Worm (Caenorhabditis elegans) whole organism, L4 larva: ENCODE measurements around the gene ubc-20.

Experiments used
- ZK546.5 ChIP-seq, 2 experiments: sonication (generic microtip); optimal IDR thresholded peaks; 2 replicates each; lab custom pipeline; 2017; ENCODE audit warnings: missing biosample characterization in 2 of 2, missing genetic modification characterization in 2 of 2
- aly-2 ChIP-seq: sonication (generic microtip); optimal IDR thresholded peaks from 2 replicates; lab custom pipeline; 2018; ENCODE audit warnings: missing biosample characterization, missing genetic modification characterization
- ceh-20 ChIP-seq: fragments of 200-800 bp; sonication (Bioruptor generic); IDR thresholded peaks from 2 replicates; pipeline ENCODE4 v1.3.6; 2022; ENCODE audit warnings: missing genetic modification reagents, missing genetic modification characterization, missing compliant biosample characterization
- fkh-10 ChIP-seq: fragments of 150-350 bp; optimal IDR thresholded peaks from 2 replicates; lab custom pipeline; 2014; ENCODE audit warnings: missing biosample characterization, missing genetic modification reagents, missing genetic modification characterization
- fos-1 ChIP-seq: fragments of 150-350 bp; optimal IDR thresholded peaks from 2 replicates; lab custom pipeline; 2014; ENCODE audit warnings: missing biosample characterization, missing genetic modification characterization
- lsy-2 ChIP-seq, 2 experiments: fragments of 150-350 bp in 1 of 2; sonication (generic microtip) in 1 of 2; optimal IDR thresholded peaks; 2 replicates each; lab custom pipeline; 2014 to 2017; ENCODE audit warnings: missing biosample characterization in 2 of 2, missing genetic modification characterization in 2 of 2
- nhr-77 ChIP-seq: fragments of 150-350 bp; optimal IDR thresholded peaks from 2 replicates; lab custom pipeline; 2014; ENCODE audit warnings: missing biosample characterization, missing genetic modification characterization
- pha-4 ChIP-seq, 2 experiments: fragments of 150-350 bp in 1 of 2; fragments of 200-800 bp in 1 of 2; sonication (Bioruptor generic) in 1 of 2; IDR thresholded peaks in 1 of 2; optimal IDR thresholded peaks in 1 of 2; 2 replicates each; pipeline versions ENCODE4 v1.3.6 to Lab custom; 2014 to 2022; ENCODE audit warnings: missing genetic modification characterization in 2 of 2, missing genetic modification reagents in 2 of 2, missing biosample characterization in 1 of 2, missing compliant biosample characterization in 1 of 2
- ztf-11 ChIP-seq: fragments of 150-350 bp; optimal IDR thresholded peaks from 2 replicates; lab custom pipeline; 2014; ENCODE audit warnings: missing biosample characterization, missing genetic modification characterization

ce11 chrIII:235115-235514, 46.5 kb downstream of the ubc-20 start:
- TF ChIP-seq ZK546.5 (tag; optimal IDR thresholded peaks at IDR 0.05; lab: Kevin White, UChicago) (no peak), nhr-77 (no peak), lsy-2 (tag; optimal IDR thresholded peaks at IDR 0.05; lab: Kevin White, UChicago) (peak in 1 of 2 experiments; percentile 60), fkh-10 (GFP tag; lab: Kevin White, UChicago) (no peak), fos-1 (no peak), ztf-11 (tag; lab: Kevin White, UChicago) (no peak), pha-4 (GFP tag; IDR thresholded peaks at IDR 0.05; lab: Robert Waterston, UW) (no peak), pha-4 (tag; optimal IDR thresholded peaks at IDR 0.05; lab: Kevin White, UChicago) (no peak), ceh-20 (GFP tag; lab: Robert Waterston, UW) (no peak), aly-2 (tag; lab: Kevin White, UChicago) (no peak)
